Worm (Caenorhabditis elegans) whole organism, L2 larva: ENCODE data around the gene chil-11.
A peak's percentile ranks its signal among the peaks of the same experiment; 100 is the strongest.

ENCODE experiments used
- C34F6.9 ChIP-seq: fragments of 150-350 bp; optimal IDR thresholded peaks from 2 replicates; lab custom pipeline; 2014; ENCODE audit warnings: missing biosample characterization, missing genetic modification characterization
- F13H6.1 ChIP-seq: sonication (generic microtip); optimal IDR thresholded peaks from 2 replicates; lab custom pipeline; 2016; ENCODE audit warnings: missing genetic modification characterization, missing compliant biosample characterization
- alr-1 ChIP-seq: fragments of 150-350 bp; optimal IDR thresholded peaks from 2 replicates; lab custom pipeline; 2014; ENCODE audit warnings: missing biosample characterization, missing genetic modification characterization
- aly-2 ChIP-seq: fragments of 150-350 bp; optimal IDR thresholded peaks from 2 replicates; lab custom pipeline; 2014; ENCODE audit warnings: missing biosample characterization, missing genetic modification characterization
- ama-1 ChIP-seq: fragments of 150-350 bp; optimal IDR thresholded peaks from 2 replicates; lab custom pipeline; 2018; ENCODE audit warnings: inconsistent platforms
- blmp-1 ChIP-seq: sonication (generic microtip); optimal IDR thresholded peaks from 2 replicates; lab custom pipeline; 2017; ENCODE audit warnings: missing genetic modification characterization, mild to moderate bottlenecking, missing compliant biosample characterization, antibody characterized with exemption, moderate library complexity; ENCODE audit not compliant: insufficient read depth
- ceh-16 ChIP-seq: fragments of 150-350 bp; optimal IDR thresholded peaks from 2 replicates; lab custom pipeline; 2014; ENCODE audit warnings: missing biosample characterization, missing genetic modification characterization
- ceh-82 ChIP-seq: fragments of 150-350 bp; optimal IDR thresholded peaks from 2 replicates; lab custom pipeline; 2014; ENCODE audit warnings: missing biosample characterization, missing genetic modification characterization
- crh-2 ChIP-seq: sonication (generic microtip); optimal IDR thresholded peaks from 2 replicates; lab custom pipeline; 2017; ENCODE audit warnings: missing biosample characterization, missing genetic modification characterization
- dmd-4 ChIP-seq: sonication (generic microtip); optimal IDR thresholded peaks from 2 replicates; lab custom pipeline; 2017; ENCODE audit warnings: missing biosample characterization, missing genetic modification characterization
- elt-1 ChIP-seq: fragments of 150-350 bp; optimal IDR thresholded peaks from 2 replicates; lab custom pipeline; 2014; ENCODE audit warnings: missing biosample characterization, missing genetic modification characterization
- elt-3 ChIP-seq: sonication (generic microtip); optimal IDR thresholded peaks from 2 replicates; lab custom pipeline; 2017; ENCODE audit warnings: missing biosample characterization, missing genetic modification characterization
- gmeb-1 ChIP-seq: fragments of 150-350 bp; optimal IDR thresholded peaks from 2 replicates; lab custom pipeline; 2014; ENCODE audit warnings: missing biosample characterization, missing genetic modification characterization
- lin-13 ChIP-seq: fragments of 150-350 bp; optimal IDR thresholded peaks from 2 replicates; lab custom pipeline; 2014; ENCODE audit warnings: missing biosample characterization, missing genetic modification reagents, missing genetic modification characterization
- lin-39 ChIP-seq: fragments of 150-350 bp; optimal IDR thresholded peaks from 2 replicates; lab custom pipeline; 2014; ENCODE audit warnings: missing biosample characterization, missing genetic modification reagents, missing genetic modification characterization
- lsy-2 ChIP-seq, 2 experiments: fragments of 150-350 bp in 1 of 2; sonication (generic microtip) in 1 of 2; optimal IDR thresholded peaks; 2 replicates each; lab custom pipeline; 2014 to 2017; ENCODE audit warnings: missing biosample characterization in 2 of 2, missing genetic modification characterization in 2 of 2
- mab-5 ChIP-seq: fragments of 150-350 bp; optimal IDR thresholded peaks from 2 replicates; lab custom pipeline; 2014; ENCODE audit warnings: missing biosample characterization, missing genetic modification characterization
- mbf-1 ChIP-seq: sonication (generic microtip); optimal IDR thresholded peaks from 2 replicates; lab custom pipeline; 2017; ENCODE audit warnings: missing biosample characterization, missing genetic modification characterization
- nhr-10 ChIP-seq: sonication (generic microtip); optimal IDR thresholded peaks from 2 replicates; lab custom pipeline; 2017; ENCODE audit warnings: missing biosample characterization, missing genetic modification characterization
- nhr-11 ChIP-seq: fragments of 150-350 bp; optimal IDR thresholded peaks from 2 replicates; lab custom pipeline; 2014; ENCODE audit warnings: missing biosample characterization, missing genetic modification characterization
- nhr-12 ChIP-seq: fragments of 150-350 bp; optimal IDR thresholded peaks from 2 replicates; lab custom pipeline; 2014; ENCODE audit warnings: missing biosample characterization, missing genetic modification characterization
- nhr-21 ChIP-seq: fragments of 150-350 bp; optimal IDR thresholded peaks from 2 replicates; lab custom pipeline; 2014; ENCODE audit warnings: missing biosample characterization, missing genetic modification characterization
- nhr-237 ChIP-seq: fragments of 150-350 bp; optimal IDR thresholded peaks from 2 replicates; lab custom pipeline; 2014; ENCODE audit warnings: missing biosample characterization, missing genetic modification characterization
- nhr-25 ChIP-seq: fragments of 150-350 bp; sonication (generic microtip); optimal IDR thresholded peaks from 3 replicates; lab custom pipeline; 2014; ENCODE audit warnings: missing biosample characterization, missing genetic modification characterization
- nhr-6 ChIP-seq: fragments of 150-350 bp; optimal IDR thresholded peaks from 2 replicates; lab custom pipeline; 2014; ENCODE audit warnings: missing biosample characterization, missing genetic modification characterization
- skn-1 ChIP-seq: sonication (generic microtip); optimal IDR thresholded peaks from 2 replicates; lab custom pipeline; 2017; ENCODE audit warnings: missing biosample characterization, missing genetic modification characterization
- sma-3 ChIP-seq: sonication (generic microtip); optimal IDR thresholded peaks from 2 replicates; lab custom pipeline; 2016; ENCODE audit warnings: missing genetic modification reagents, missing genetic modification characterization, missing compliant biosample characterization
- sma-9 ChIP-seq, 2 experiments: fragments of 150-350 bp in 1 of 2; sonication (generic microtip) in 1 of 2; optimal IDR thresholded peaks; 2 replicates each; lab custom pipeline; 2014 to 2016; ENCODE audit warnings: missing genetic modification characterization in 2 of 2, mild to moderate bottlenecking in 1 of 2, missing biosample characterization in 1 of 2, missing compliant biosample characterization in 1 of 2, missing genetic modification reagents in 1 of 2, moderate library complexity in 1 of 2
- snpc-4 ChIP-seq: fragments of 150-350 bp; optimal IDR thresholded peaks from 2 replicates; lab custom pipeline; 2014; ENCODE audit warnings: missing biosample characterization, missing genetic modification characterization
- unc-39 ChIP-seq: fragments of 150-350 bp; optimal IDR thresholded peaks from 2 replicates; lab custom pipeline; 2014; ENCODE audit warnings: missing biosample characterization, missing genetic modification characterization
- unc-55 ChIP-seq: fragments of 150-350 bp; sonication (generic microtip); optimal IDR thresholded peaks from 3 replicates; lab custom pipeline; 2014; ENCODE audit warnings: missing biosample characterization, missing genetic modification reagents, missing genetic modification characterization
- unc-62 ChIP-seq: fragments of 150-350 bp; optimal IDR thresholded peaks from 2 replicates; lab custom pipeline; 2014; ENCODE audit warnings: missing biosample characterization, missing genetic modification reagents, missing genetic modification characterization
- ztf-11 ChIP-seq: sonication (generic microtip); optimal IDR thresholded peaks from 2 replicates; lab custom pipeline; 2017; ENCODE audit warnings: missing biosample characterization, missing genetic modification characterization
- ztf-4 ChIP-seq: fragments of 150-350 bp; optimal IDR thresholded peaks from 2 replicates; lab custom pipeline; 2014; ENCODE audit warnings: missing biosample characterization, missing genetic modification characterization

Gene chil-11

ce11 chrIV:5741045-5741444 lies at the start of gene chil-11:
Gene chil-11 (plus strand): TSS chrIV:5741345.
- no peak for TF ChIP-seq unc-55 (GFP tag; lab: Kevin White, UChicago)
- no peak for TF ChIP-seq ztf-11 (tag; lab: Kevin White, UChicago)
- no peak for TF ChIP-seq F13H6.1 (tag; lab: Kevin White, UChicago)
- TF ChIP-seq C34F6.9 = no peak
- no peak for TF ChIP-seq nhr-25 (tag; lab: Kevin White, UChicago)
- no peak for TF ChIP-seq crh-2
- no peak for TF ChIP-seq nhr-12
- TF ChIP-seq unc-39 (tag; lab: Kevin White, UChicago) = no peak
- no peak for TF ChIP-seq ceh-82 (tag; lab: Kevin White, UChicago)
- TF ChIP-seq unc-62 (GFP tag; lab: Kevin White, UChicago) = no peak
- TF ChIP-seq aly-2 = no peak
- TF ChIP-seq nhr-10 = no peak
- TF ChIP-seq mab-5 (tag; lab: Kevin White, UChicago) = no peak
- no peak for TF ChIP-seq lin-13 (GFP tag; lab: Kevin White, UChicago)
- TF ChIP-seq snpc-4 (tag; lab: Kevin White, UChicago) = no peak
- no peak for TF ChIP-seq ztf-4 (tag; lab: Kevin White, UChicago)
- no peak for TF ChIP-seq dmd-4 (tag; lab: Kevin White, UChicago)
- TF ChIP-seq nhr-11 = no peak
- no peak for TF ChIP-seq blmp-1
- TF ChIP-seq, all 48 proteins: peak for 0

ce11 chrIV:5700372-5700771 lies 40.8 kb upstream of the chil-11 start:
- TF ChIP-seq nhr-25 (tag; lab: Kevin White, UChicago) (peak; percentile 47), sma-9 (GFP tag; optimal IDR thresholded peaks at IDR 0.05; lab: Kevin White, UChicago) (no peak), sma-9 (tag; optimal IDR thresholded peaks at IDR 0.05; lab: Kevin White, UChicago) (no peak), nhr-11 (no peak), ceh-16 (tag; lab: Kevin White, UChicago) (no peak)

ce11 chrIV:5701646-5702045 lies 39.5 kb upstream of the chil-11 start:
- peak; percentile 56 for TF ChIP-seq blmp-1
- TF ChIP-seq C34F6.9 = no peak

ce11 chrIV:5703443-5703842 lies 37.7 kb upstream of the chil-11 start, which contains the start of the genes C55C3.73 and perm-5:
Gene C55C3.73 (minus strand): TSS chrIV:5703451.
Gene perm-5 (minus strand): TSS chrIV:5703468.
- TF ChIP-seq lin-39 (no peak), F13H6.1 (tag; lab: Kevin White, UChicago) (no peak), mab-5 (tag; lab: Kevin White, UChicago) (no peak), gmeb-1 (no peak), ama-1 (lab: Kevin White, UChicago) (no peak), skn-1 (tag; lab: Kevin White, UChicago) (no peak), unc-62 (GFP tag; lab: Kevin White, UChicago) (no peak), elt-3 (no peak), sma-3 (GFP tag; lab: Kevin White, UChicago) (no peak), nhr-6 (no peak), ztf-11 (tag; lab: Kevin White, UChicago) (no peak), alr-1 (tag; lab: Kevin White, UChicago) (no peak), unc-55 (GFP tag; lab: Kevin White, UChicago) (no peak), lin-13 (GFP tag; lab: Kevin White, UChicago) (no peak), mbf-1 (tag; lab: Kevin White, UChicago) (no peak)

- TF ChIP-seq C34F6.9 (no peak), dmd-4 (tag; lab: Kevin White, UChicago) (no peak), blmp-1 (peak; percentile 88), elt-1 (tag; lab: Kevin White, UChicago) (no peak), elt-3 (no peak)
- TF ChIP-seq, all 48 proteins: peak for 1
Measured at ce11 chrIV:5703917-5704316, 37.2 kb upstream of the chil-11 start.

ce11 chrIV:5706603-5707002 lies 34.5 kb upstream of the chil-11 start:
- peak; percentile 63 for TF ChIP-seq blmp-1
- no peak for TF ChIP-seq nhr-237 (tag; lab: Kevin White, UChicago)
- no peak for TF ChIP-seq nhr-12
- no peak for TF ChIP-seq lsy-2 (tag; optimal IDR thresholded peaks at IDR 0.05; lab: Kevin White, UChicago)
- TF ChIP-seq nhr-21 = peak; percentile 69
- TF ChIP-seq nhr-25 (tag; lab: Kevin White, UChicago) = peak; percentile 56
